Worm (Caenorhabditis elegans) whole organism, L2 larva: Measurements from ENCODE around the gene K12H6.9.

ENCODE experiments used
- ceh-82 ChIP-seq: fragments of 150-350 bp; optimal IDR thresholded peaks from 2 replicates; lab custom pipeline; 2014; ENCODE audit warnings: missing biosample characterization, missing genetic modification characterization
- elt-3 ChIP-seq: sonication (generic microtip); optimal IDR thresholded peaks from 2 replicates; lab custom pipeline; 2017; ENCODE audit warnings: missing biosample characterization, missing genetic modification characterization
- fos-1 ChIP-seq: fragments of 150-350 bp; optimal IDR thresholded peaks from 2 replicates; lab custom pipeline; 2014; ENCODE audit warnings: missing biosample characterization, missing genetic modification characterization
- lin-13 ChIP-seq: fragments of 150-350 bp; optimal IDR thresholded peaks from 2 replicates; lab custom pipeline; 2014; ENCODE audit warnings: missing biosample characterization, missing genetic modification reagents, missing genetic modification characterization
- lin-39 ChIP-seq: fragments of 150-350 bp; optimal IDR thresholded peaks from 2 replicates; lab custom pipeline; 2014; ENCODE audit warnings: missing biosample characterization, missing genetic modification reagents, missing genetic modification characterization
- lsy-2 ChIP-seq, 2 experiments: fragments of 150-350 bp in 1 of 2; sonication (generic microtip) in 1 of 2; optimal IDR thresholded peaks; 2 replicates each; lab custom pipeline; 2014 to 2017; ENCODE audit warnings: missing biosample characterization in 2 of 2, missing genetic modification characterization in 2 of 2
- nhr-6 ChIP-seq: fragments of 150-350 bp; optimal IDR thresholded peaks from 2 replicates; lab custom pipeline; 2014; ENCODE audit warnings: missing biosample characterization, missing genetic modification characterization
- skn-1 ChIP-seq: sonication (generic microtip); optimal IDR thresholded peaks from 2 replicates; lab custom pipeline; 2017; ENCODE audit warnings: missing biosample characterization, missing genetic modification characterization
- unc-39 ChIP-seq: fragments of 150-350 bp; optimal IDR thresholded peaks from 2 replicates; lab custom pipeline; 2014; ENCODE audit warnings: missing biosample characterization, missing genetic modification characterization

ce11 chrII:2822435-2822920 is 1.7 kb upstream of the K12H6.9 start, which contains the start of the genes fut-4 and K12H6.10:
- TF ChIP-seq lin-39 (no peak), nhr-6 (tag; lab: Kevin White, UChicago) (no peak), ceh-82 (tag; lab: Kevin White, UChicago) (no peak), fos-1 (tag; lab: Kevin White, UChicago) (no peak), elt-3 (tag; lab: Kevin White, UChicago) (no peak), lsy-2 (tag; optimal IDR thresholded peaks at IDR 0.05; lab: Kevin White, UChicago) (no peak), unc-39 (no peak), skn-1 (no peak), lin-13 (GFP tag; lab: Kevin White, UChicago) (no peak)
